Fruit fly (Drosophila melanogaster) whole organism, pupa: ENCODE data around the gene CarT.

ENCODE experiments used
- CG10348 ChIP-seq: fragments of 200-800 bp; sonication (Bioruptor generic); IDR thresholded peaks from 2 replicates; pipeline ENCODE4 v1.3.6; 2022; ENCODE audit warnings: missing biosample characterization, missing genetic modification characterization
- CG12605 ChIP-seq: fragments of 200-800 bp; sonication (Bioruptor generic); IDR thresholded peaks from 2 replicates; pipeline ENCODE4 v1.3.6; 2022; ENCODE audit warnings: missing biosample characterization, missing genetic modification characterization
- CG13204 ChIP-seq: fragments of 200-800 bp; sonication (Bioruptor generic); optimal IDR thresholded peaks from 2 replicates; lab custom pipeline; 2018; ENCODE audit warnings: missing biosample characterization, mild to moderate bottlenecking, missing genetic modification characterization, moderate library complexity
- CG14655 ChIP-seq: fragments of 200-800 bp; sonication (Bioruptor generic); optimal IDR thresholded peaks from 3 replicates; lab custom pipeline; 2017; ENCODE audit warnings: mild to moderate bottlenecking, missing biosample characterization, missing genetic modification reagents, missing genetic modification characterization
- CG15710 ChIP-seq: fragments of 200-800 bp; sonication (Bioruptor generic); optimal IDR thresholded peaks from 2 replicates; lab custom pipeline; 2018; ENCODE audit warnings: missing biosample characterization, mild to moderate bottlenecking, missing genetic modification characterization, moderate library complexity
- CG17806 ChIP-seq: fragments of 200-800 bp; sonication (Bioruptor generic); optimal IDR thresholded peaks from 2 replicates; lab custom pipeline; 2018; ENCODE audit warnings: missing biosample characterization, mild to moderate bottlenecking, missing genetic modification characterization, moderate library complexity
- CG32121 ChIP-seq: fragments of 200-800 bp; sonication (Bioruptor generic); IDR thresholded peaks from 2 replicates; pipeline ENCODE4 v1.3.6; 2022; ENCODE audit warnings: missing biosample characterization, missing genetic modification characterization
- CG34367 ChIP-seq: fragments of 200-800 bp; sonication (Bioruptor generic); optimal IDR thresholded peaks from 2 replicates; lab custom pipeline; 2018; ENCODE audit warnings: missing biosample characterization, mild to moderate bottlenecking, missing genetic modification characterization
- CG4496 ChIP-seq: fragments of 200-800 bp; sonication (Bioruptor generic); IDR thresholded peaks from 3 replicates; pipeline ENCODE4 v1.3.6; 2022; ENCODE audit warnings: missing biosample characterization, missing genetic modification characterization
- CG8159 ChIP-seq: fragments of 200-800 bp; sonication (Bioruptor generic); optimal IDR thresholded peaks from 3 replicates; lab custom pipeline; 2018; ENCODE audit warnings: missing biosample characterization, mild to moderate bottlenecking, missing genetic modification characterization, moderate library complexity
- CG8301 ChIP-seq: fragments of 200-800 bp; sonication (Bioruptor generic); optimal IDR thresholded peaks from 2 replicates; lab custom pipeline; 2018; ENCODE audit warnings: missing biosample characterization, mild to moderate bottlenecking, missing genetic modification characterization
- CG9948 ChIP-seq: fragments of 200-800 bp; sonication (Bioruptor generic); optimal IDR thresholded peaks from 2 replicates; lab custom pipeline; 2018; ENCODE audit warnings: missing biosample characterization, mild to moderate bottlenecking, missing genetic modification characterization, moderate library complexity
- D1 ChIP-seq: fragments of 200-800 bp; sonication (Bioruptor generic); optimal IDR thresholded peaks from 2 replicates; lab custom pipeline; 2018; ENCODE audit warnings: missing biosample characterization, mild to moderate bottlenecking, missing genetic modification characterization, moderate library complexity
- EcR ChIP-seq: fragments of 200-800 bp; sonication (Bioruptor generic); optimal IDR thresholded peaks from 3 replicates; lab custom pipeline; 2019; ENCODE audit warnings: missing biosample characterization, missing genetic modification characterization, mild to moderate bottlenecking, moderate library complexity, missing genetic modification reagents
- Ets98B ChIP-seq: fragments of 200-800 bp; sonication (Bioruptor generic); IDR thresholded peaks from 2 replicates; pipeline ENCODE4 v1.3.6; 2022; ENCODE audit warnings: missing biosample characterization, missing genetic modification characterization
- Pif1A ChIP-seq: fragments of 200-800 bp; sonication (Bioruptor generic); optimal IDR thresholded peaks from 3 replicates; lab custom pipeline; 2016; ENCODE audit warnings: missing biosample characterization, missing genetic modification characterization
- Pif1B ChIP-seq: fragments of 200-800 bp; sonication (Bioruptor generic); optimal IDR thresholded peaks from 3 replicates; lab custom pipeline; 2016; ENCODE audit warnings: missing biosample characterization, missing genetic modification characterization
- Snoo ChIP-seq: fragments of 200-800 bp; sonication (Bioruptor generic); optimal IDR thresholded peaks from 3 replicates; lab custom pipeline; 2017; ENCODE audit warnings: missing biosample characterization, mild to moderate bottlenecking, missing genetic modification characterization, inconsistent platforms
- fd96Ca ChIP-seq: fragments of 200-800 bp; sonication (Bioruptor generic); IDR thresholded peaks from 3 replicates; pipeline ENCODE4 v1.3.6; 2022; ENCODE audit warnings: missing biosample characterization, missing genetic modification characterization
- gl ChIP-seq: fragments of 200-800 bp; sonication (Bioruptor generic); optimal IDR thresholded peaks from 2 replicates; lab custom pipeline; 2018; ENCODE audit warnings: missing biosample characterization, mild to moderate bottlenecking, missing genetic modification characterization
- rn ChIP-seq: fragments of 200-800 bp; sonication (Bioruptor generic); IDR thresholded peaks from 2 replicates; pipeline ENCODE4 v1.3.6; 2022; ENCODE audit warnings: missing biosample characterization, missing genetic modification characterization

CarT gene

dm6 chr2L:20730182-20730581 lies at the start of gene CarT:
Gene CarT, minus strand, starts transcription at chr2L:20730282.
- TF ChIP-seq D1 (tag; lab: Kevin White, UChicago) (no peak), EcR (GFP tag; lab: Kevin White, UChicago) (no peak), CG8301 (tag; lab: Kevin White, UChicago) (no peak), fd96Ca (GFP tag; lab: Robert Waterston, UW) (no peak), Pif1A (GFP tag; lab: Kevin White, UChicago) (no peak), CG10348 (GFP tag; lab: Robert Waterston, UW) (no peak), Pif1B (GFP tag; lab: Kevin White, UChicago) (no peak), CG17806 (tag; lab: Kevin White, UChicago) (no peak), CG8159 (tag; lab: Kevin White, UChicago) (no peak), Snoo (tag; lab: Kevin White, UChicago) (no peak), gl (no peak), rn (GFP tag; lab: Robert Waterston, UW) (no peak), CG34367 (no peak), CG15710 (tag; lab: Kevin White, UChicago) (no peak), CG13204 (GFP tag; lab: Kevin White, UChicago) (no peak), CG9948 (tag; lab: Kevin White, UChicago) (no peak)

dm6 chr2L:20778380-20778779 lies 48.3 kb upstream of the CarT start:
- TF ChIP-seq CG14655 (GFP tag; lab: Kevin White, UChicago) (no peak), CG9948 (tag; lab: Kevin White, UChicago) (no peak), Pif1A (GFP tag; lab: Kevin White, UChicago) (no peak), rn (GFP tag; lab: Robert Waterston, UW) (no peak)
- TF ChIP-seq, all 21 proteins: peak for 0

dm6 chr2L:20776940-20777502 lies 46.9 kb upstream of the CarT start:
- no peak for TF ChIP-seq Ets98B
- TF ChIP-seq gl = no peak
- TF ChIP-seq CG9948 (tag; lab: Kevin White, UChicago) = no peak
- TF ChIP-seq D1 (tag; lab: Kevin White, UChicago) = no peak
- no peak for TF ChIP-seq CG15710 (tag; lab: Kevin White, UChicago)
- no peak for TF ChIP-seq CG34367
- no peak for TF ChIP-seq CG13204 (GFP tag; lab: Kevin White, UChicago)
- no peak for TF ChIP-seq EcR (GFP tag; lab: Kevin White, UChicago)
- no peak for TF ChIP-seq Snoo (tag; lab: Kevin White, UChicago)
- no peak for TF ChIP-seq CG8159 (tag; lab: Kevin White, UChicago)
- TF ChIP-seq rn (GFP tag; lab: Robert Waterston, UW) = no peak
- no peak for TF ChIP-seq CG14655 (GFP tag; lab: Kevin White, UChicago)

dm6 chr2L:20775941-20776340 lies 45.9 kb upstream of the CarT start:
- TF ChIP-seq CG13204 (GFP tag; lab: Kevin White, UChicago) (no peak), gl (no peak), CG4496 (GFP tag; lab: Robert Waterston, UW) (no peak), CG32121 (GFP tag; lab: Robert Waterston, UW) (no peak), Pif1B (GFP tag; lab: Kevin White, UChicago) (no peak), CG17806 (tag; lab: Kevin White, UChicago) (no peak), CG15710 (tag; lab: Kevin White, UChicago) (no peak), Snoo (tag; lab: Kevin White, UChicago) (no peak), rn (GFP tag; lab: Robert Waterston, UW) (no peak), Ets98B (no peak), CG14655 (GFP tag; lab: Kevin White, UChicago) (no peak), fd96Ca (GFP tag; lab: Robert Waterston, UW) (no peak), CG8159 (tag; lab: Kevin White, UChicago) (no peak), EcR (GFP tag; lab: Kevin White, UChicago) (no peak)
- TF ChIP-seq, all 21 proteins: peak for 0

- no peak for TF ChIP-seq CG32121 (GFP tag; lab: Robert Waterston, UW)
- TF ChIP-seq rn (GFP tag; lab: Robert Waterston, UW) = no peak
- TF ChIP-seq Pif1B (GFP tag; lab: Kevin White, UChicago) = no peak
- no peak for TF ChIP-seq CG4496 (GFP tag; lab: Robert Waterston, UW)
- TF ChIP-seq CG9948 (tag; lab: Kevin White, UChicago) = no peak
- no peak for TF ChIP-seq CG8159 (tag; lab: Kevin White, UChicago)
- no peak for TF ChIP-seq fd96Ca (GFP tag; lab: Robert Waterston, UW)
- no peak for TF ChIP-seq CG13204 (GFP tag; lab: Kevin White, UChicago)
- TF ChIP-seq Ets98B = no peak
- no peak for TF ChIP-seq CG14655 (GFP tag; lab: Kevin White, UChicago)
- TF ChIP-seq gl = no peak
- TF ChIP-seq CG10348 (GFP tag; lab: Robert Waterston, UW) = no peak
- TF ChIP-seq D1 (tag; lab: Kevin White, UChicago) = no peak
- TF ChIP-seq CG12605 (GFP tag; lab: Robert Waterston, UW) = no peak
- TF ChIP-seq CG34367 = no peak
- TF ChIP-seq CG17806 (tag; lab: Kevin White, UChicago) = no peak
- no peak for TF ChIP-seq EcR (GFP tag; lab: Kevin White, UChicago)
- no peak for TF ChIP-seq Snoo (tag; lab: Kevin White, UChicago)
- no peak for TF ChIP-seq CG8301 (tag; lab: Kevin White, UChicago)
- TF ChIP-seq, all 21 proteins: peak for 0
Measured at dm6 chr2L:20774464-20774863, 44.4 kb upstream of the CarT start.
